Fruit fly (Drosophila melanogaster) whole organism, embryonic: ENCODE results near the gene CG2889.

Experiments used
- B-H1 ChIP-seq: fragments of 200-800 bp; sonication (Bioruptor generic); IDR thresholded peaks from 3 replicates; pipeline ENCODE4 v1.3.6; 2022; ENCODE audit warnings: missing biosample characterization, missing genetic modification characterization
- BEAF-32 ChIP-seq: fragments of 200-800 bp; sonication (Bioruptor generic); optimal IDR thresholded peaks from 3 replicates; lab custom pipeline; 2017; ENCODE audit warnings: missing biosample characterization, missing genetic modification characterization, mild to moderate bottlenecking, moderate library complexity, missing genetic modification reagents
- CG11456 ChIP-seq: fragments of 200-800 bp; sonication (Bioruptor generic); IDR thresholded peaks from 3 replicates; pipeline ENCODE4 v1.3.6; 2022; ENCODE audit warnings: missing biosample characterization, missing genetic modification characterization
- CG11504 ChIP-seq: fragments of 200-800 bp; sonication (Bioruptor generic); optimal IDR thresholded peaks from 3 replicates; lab custom pipeline; 2019; ENCODE audit warnings: missing biosample characterization, mild to moderate bottlenecking, missing genetic modification characterization, moderate library complexity
- CG11723 ChIP-seq: fragments of 200-800 bp; sonication (Bioruptor generic); optimal IDR thresholded peaks from 2 replicates; lab custom pipeline; 2017; ENCODE audit warnings: missing biosample characterization, mild to moderate bottlenecking, missing genetic modification characterization
- CG1233 ChIP-seq: fragments of 200-800 bp; sonication (Bioruptor generic); optimal IDR thresholded peaks from 4 replicates; lab custom pipeline; 2018; ENCODE audit warnings: missing biosample characterization, mild to moderate bottlenecking, missing genetic modification characterization
- CG14050 ChIP-seq: fragments of 200-800 bp; sonication (Bioruptor generic); IDR thresholded peaks from 3 replicates; pipeline ENCODE4 v1.3.6; 2022; ENCODE audit warnings: missing biosample characterization, missing genetic modification characterization
- CG1529 ChIP-seq: fragments of 200-800 bp; sonication (Bioruptor generic); optimal IDR thresholded peaks from 3 replicates; lab custom pipeline; 2018; ENCODE audit warnings: missing biosample characterization, missing genetic modification characterization
- CG15479 ChIP-seq: fragments of 200-800 bp; sonication (Bioruptor generic); optimal IDR thresholded peaks from 3 replicates; lab custom pipeline; 2019; ENCODE audit warnings: missing biosample characterization, mild to moderate bottlenecking, missing genetic modification characterization, moderate library complexity
- CG15696 ChIP-seq: fragments of 200-800 bp; sonication (Bioruptor generic); optimal IDR thresholded peaks from 2 replicates; lab custom pipeline; 2019; ENCODE audit warnings: missing biosample characterization, mild to moderate bottlenecking, missing genetic modification characterization, moderate library complexity
- CG16863 ChIP-seq: fragments of 200-800 bp; sonication (Bioruptor generic); optimal IDR thresholded peaks from 3 replicates; lab custom pipeline; 2016; ENCODE audit warnings: missing biosample characterization, missing genetic modification characterization
- CG17361 ChIP-seq: fragments of 200-800 bp; sonication (Bioruptor generic); IDR thresholded peaks from 3 replicates; pipeline ENCODE4 v1.3.6; 2022; ENCODE audit warnings: missing biosample characterization, missing genetic modification characterization
- CG2875 ChIP-seq: fragments of 200-800 bp; sonication (Bioruptor generic); optimal IDR thresholded peaks from 2 replicates; lab custom pipeline; 2017; ENCODE audit warnings: missing biosample characterization, mild to moderate bottlenecking, missing genetic modification characterization, missing genetic modification reagents
- CG30403 ChIP-seq: fragments of 200-800 bp; sonication (Bioruptor generic); optimal IDR thresholded peaks from 3 replicates; lab custom pipeline; 2016; ENCODE audit warnings: missing biosample characterization, missing genetic modification characterization
- CG31224 ChIP-seq: fragments of 200-800 bp; sonication (Bioruptor generic); IDR thresholded peaks from 2 replicates; pipeline ENCODE4 v1.3.6; 2022; ENCODE audit warnings: missing biosample characterization, missing genetic modification characterization
- CG31365 ChIP-seq: fragments of 200-800 bp; sonication (Bioruptor generic); optimal IDR thresholded peaks from 2 replicates; lab custom pipeline; 2018; ENCODE audit warnings: missing biosample characterization, mild to moderate bottlenecking, missing genetic modification characterization
- CG4282 ChIP-seq: fragments of 200-800 bp; sonication (Bioruptor generic); optimal IDR thresholded peaks from 2 replicates; lab custom pipeline; 2016; ENCODE audit warnings: missing biosample characterization, missing genetic modification characterization
- CG4730 ChIP-seq: fragments of 200-800 bp; sonication (Bioruptor generic); IDR thresholded peaks from 2 replicates; pipeline ENCODE4 v1.3.6; 2022; ENCODE audit warnings: missing biosample characterization, missing genetic modification characterization
- CG6813 ChIP-seq: fragments of 200-800 bp; sonication (Bioruptor generic); optimal IDR thresholded peaks from 2 replicates; lab custom pipeline; 2017; ENCODE audit warnings: missing biosample characterization, missing genetic modification characterization, mild to moderate bottlenecking, moderate library complexity, missing genetic modification reagents
- CG7372 ChIP-seq: fragments of 200-800 bp; sonication (Bioruptor generic); IDR thresholded peaks from 2 replicates; pipeline ENCODE4 v1.3.6; 2022; ENCODE audit warnings: missing biosample characterization, missing genetic modification characterization
- Deaf1 ChIP-seq: fragments of 200-800 bp; optimal IDR thresholded peaks from 3 replicates; lab custom pipeline; 2019; ENCODE audit warnings: missing biosample characterization, mild to moderate bottlenecking, missing genetic modification characterization, moderate library complexity
- Fer2 ChIP-seq: fragments of 200-800 bp; sonication (Bioruptor generic); optimal IDR thresholded peaks from 2 replicates; lab custom pipeline; 2018; ENCODE audit warnings: missing biosample characterization, mild to moderate bottlenecking, missing genetic modification characterization, moderate library complexity
- Fer3 ChIP-seq: fragments of 200-800 bp; sonication (Bioruptor generic); optimal IDR thresholded peaks from 2 replicates; lab custom pipeline; 2018; ENCODE audit warnings: missing biosample characterization, mild to moderate bottlenecking, missing genetic modification characterization, moderate library complexity
- HLH54F ChIP-seq: fragments of 200-800 bp; sonication (Bioruptor generic); optimal IDR thresholded peaks from 3 replicates; lab custom pipeline; 2016; ENCODE audit warnings: missing biosample characterization, missing genetic modification characterization
- Hr3 ChIP-seq: fragments of 200-800 bp; sonication (Bioruptor generic); optimal IDR thresholded peaks from 3 replicates; lab custom pipeline; 2016; ENCODE audit warnings: missing biosample characterization, missing genetic modification characterization
- Max ChIP-seq: fragments of 200-800 bp; sonication (Bioruptor generic); optimal IDR thresholded peaks from 2 replicates; lab custom pipeline; 2016; ENCODE audit warnings: missing biosample characterization, mild to moderate bottlenecking, missing genetic modification characterization
- Opbp ChIP-seq: fragments of 200-800 bp; sonication (Bioruptor generic); IDR thresholded peaks from 3 replicates; pipeline ENCODE4 v1.3.6; 2022; ENCODE audit warnings: missing biosample characterization, missing genetic modification characterization; ENCODE audit not compliant: partially characterized antibody
- Rx ChIP-seq: fragments of 200-800 bp; sonication (Bioruptor generic); IDR thresholded peaks from 2 replicates; pipeline ENCODE4 v1.3.6; 2022; ENCODE audit warnings: missing biosample characterization, missing genetic modification characterization
- Side ChIP-seq: fragments of 200-800 bp; sonication (Bioruptor generic); optimal IDR thresholded peaks from 2 replicates; lab custom pipeline; 2016; ENCODE audit warnings: missing biosample characterization, missing genetic modification characterization
- Sry-β ChIP-seq: fragments of 200-800 bp; sonication (Bioruptor generic); optimal IDR thresholded peaks from 2 replicates; lab custom pipeline; 2018; ENCODE audit warnings: missing biosample characterization, mild to moderate bottlenecking, missing genetic modification characterization, moderate library complexity
- Trl ChIP-seq, 3 experiments: fragments of >200 bp in 2 of 3; fragments of 200-800 bp in 1 of 3; sonication (Bioruptor generic) in 1 of 3; optimal IDR thresholded peaks; 2 replicates in 1 of 3; 3 replicates in 2 of 3; lab custom pipeline; 2016 to 2017; ENCODE audit warnings: missing biosample characterization in 1 of 3, missing genetic modification characterization in 1 of 3
- Usf ChIP-seq: fragments of 200-800 bp; sonication (Bioruptor generic); optimal IDR thresholded peaks from 2 replicates; lab custom pipeline; 2017; ENCODE audit warnings: missing genotype, missing biosample characterization, missing genetic modification characterization
- ac ChIP-seq: fragments of 200-800 bp; sonication (Bioruptor generic); optimal IDR thresholded peaks from 3 replicates; lab custom pipeline; 2017; ENCODE audit warnings: missing biosample characterization, mild to moderate bottlenecking, missing genetic modification characterization
- br ChIP-seq: fragments of >200 bp; optimal IDR thresholded peaks from 2 replicates; lab custom pipeline; 2017
- crp ChIP-seq, 2 experiments: fragments of 200-800 bp; sonication (Bioruptor generic); optimal IDR thresholded peaks; 2 replicates in 1 of 2; 3 replicates in 1 of 2; lab custom pipeline; 2017; ENCODE audit warnings: missing biosample characterization in 2 of 2, missing genetic modification characterization in 2 of 2, mild to moderate bottlenecking in 1 of 2, moderate library complexity in 1 of 2
- dimm ChIP-seq: fragments of 200-800 bp; sonication (Bioruptor generic); IDR thresholded peaks from 2 replicates; pipeline ENCODE4 v1.3.6; 2022; ENCODE audit warnings: missing biosample characterization, missing genetic modification characterization
- fu2 ChIP-seq: fragments of 200-800 bp; sonication (Bioruptor generic); optimal IDR thresholded peaks from 2 replicates; lab custom pipeline; 2016; ENCODE audit warnings: missing biosample characterization, missing genetic modification characterization
- gcm ChIP-seq: fragments of 200-800 bp; sonication (Bioruptor generic); optimal IDR thresholded peaks from 2 replicates; lab custom pipeline; 2019; ENCODE audit warnings: missing biosample characterization, mild to moderate bottlenecking, missing genetic modification characterization, moderate library complexity
- jumu ChIP-seq: fragments of 200-800 bp; sonication (Bioruptor generic); optimal IDR thresholded peaks from 3 replicates; lab custom pipeline; 2016; ENCODE audit warnings: missing biosample characterization, missing genetic modification characterization
- maf-S ChIP-seq: fragments of 200-800 bp; sonication (Bioruptor generic); optimal IDR thresholded peaks from 2 replicates; lab custom pipeline; 2016; ENCODE audit warnings: missing biosample characterization, missing genetic modification characterization
- nerfin-2 ChIP-seq: fragments of 200-800 bp; sonication (Bioruptor generic); IDR thresholded peaks from 2 replicates; pipeline ENCODE4 v1.3.6; 2022; ENCODE audit warnings: missing biosample characterization, missing genetic modification characterization; ENCODE audit not compliant: partially characterized antibody
- pan ChIP-seq, 4 experiments: fragments of >200 bp in 3 of 4; fragments of 200-800 bp in 1 of 4; sonication (Bioruptor generic) in 1 of 4; optimal IDR thresholded peaks in 3 of 4; IDR thresholded peaks in 1 of 4; 2 replicates each; pipeline versions ENCODE4 v1.3.6 to Lab custom; 2017 to 2022; ENCODE audit warnings: missing biosample characterization in 2 of 4, missing genetic modification characterization in 2 of 4, mixed read lengths in 1 of 4
- psq ChIP-seq: fragments of 200-800 bp; sonication (Bioruptor generic); optimal IDR thresholded peaks from 2 replicates; lab custom pipeline; 2017; ENCODE audit warnings: missing biosample characterization, missing genetic modification characterization
- schlank ChIP-seq: fragments of 200-800 bp; sonication (Bioruptor generic); optimal IDR thresholded peaks from 2 replicates; lab custom pipeline; 2018; ENCODE audit warnings: missing biosample characterization, mild to moderate bottlenecking, missing genetic modification characterization
- so ChIP-seq: fragments of 200-800 bp; sonication (Bioruptor generic); IDR thresholded peaks from 3 replicates; pipeline ENCODE4 v1.3.6; 2022; ENCODE audit warnings: missing biosample characterization, missing genetic modification characterization
- trem ChIP-seq: fragments of 200-800 bp; optimal IDR thresholded peaks from 3 replicates; lab custom pipeline; 2019; ENCODE audit warnings: missing biosample characterization, mild to moderate bottlenecking, missing genetic modification characterization, moderate library complexity
- tx ChIP-seq: fragments of 200-800 bp; sonication (Bioruptor generic); optimal IDR thresholded peaks from 2 replicates; lab custom pipeline; 2016; ENCODE audit warnings: missing biosample characterization, missing genetic modification characterization
- usp ChIP-seq: fragments of >200 bp; optimal IDR thresholded peaks from 2 replicates; lab custom pipeline; 2017; ENCODE audit warnings: missing biosample characterization, missing genetic modification characterization
- zen2 ChIP-seq: fragments of 200-800 bp; sonication (Bioruptor generic); IDR thresholded peaks from 3 replicates; pipeline ENCODE4 v1.3.6; 2022; ENCODE audit warnings: missing biosample characterization, missing genetic modification characterization; ENCODE audit not compliant: partially characterized antibody
- zfh1 ChIP-seq: fragments of 200-800 bp; sonication (Bioruptor generic); IDR thresholded peaks from 3 replicates; pipeline ENCODE4 v1.3.6; 2022; ENCODE audit warnings: missing biosample characterization, missing genetic modification characterization

The CG2889 gene

dm6 chrX:10515323-10515853 lies 41.6 kb downstream of the CG2889 start (continued):
- TF ChIP-seq usp (GFP tag; lab: Kevin White, UChicago) = no peak
- TF ChIP-seq CG1529 = peak; percentile 4
- peak; percentile 24 for TF ChIP-seq CG30403
- peak; percentile 63 for TF ChIP-seq Side (GFP tag; lab: Kevin White, UChicago)
- peak; percentile 71 for TF ChIP-seq CG17361
- no peak for TF ChIP-seq Fer3 (tag; lab: Kevin White, UChicago)
- peak; percentile 18 for TF ChIP-seq CG2875 (GFP tag; lab: Kevin White, UChicago)
- TF ChIP-seq CG4282 (GFP tag; lab: Kevin White, UChicago) = no peak
- peak; percentile 70 for TF ChIP-seq CG11504
- TF ChIP-seq dimm = no peak
- no peak for TF ChIP-seq HLH54F (GFP tag; lab: Kevin White, UChicago)
- TF ChIP-seq CG4730 = 0 out of 2 replicates have a peak, but pooled peaks have one; percentile 35
- peak; percentile 40 for TF ChIP-seq Hr3 (GFP tag; lab: Kevin White, UChicago)
- no peak for TF ChIP-seq BEAF-32
- TF ChIP-seq zfh1 (GFP tag; lab: Robert Waterston, UW) = peak; percentile 89
- TF ChIP-seq CG15479 (GFP tag; lab: Kevin White, UChicago) = peak; percentile 93
- no peak for TF ChIP-seq zen2 (GFP tag; lab: Robert Waterston, UW)
- TF ChIP-seq so = no peak
- no peak for TF ChIP-seq Rx (GFP tag; lab: Robert Waterston, UW)
- TF ChIP-seq maf-S (GFP tag; lab: Kevin White, UChicago) = no peak
- TF ChIP-seq CG31365 = no peak
- TF ChIP-seq jumu (GFP tag; lab: Kevin White, UChicago) = peak; percentile 81
- TF ChIP-seq gcm (GFP tag; lab: Kevin White, UChicago) = peak; percentile 5
- TF ChIP-seq pan (optimal IDR thresholded peaks at IDR 0.05; lab: Kevin White, UChicago) = no peak
- TF ChIP-seq pan (GFP tag; optimal IDR thresholded peaks at IDR 0.05 in 1 of 2, IDR thresholded peaks at IDR 0.05 in 1 of 2) = peak in 1 of 2 experiments; percentile 66
- TF ChIP-seq CG7372 (GFP tag; lab: Robert Waterston, UW) = no peak
- peak; percentile 69 for TF ChIP-seq ac (GFP tag; lab: Kevin White, UChicago)
- TF ChIP-seq B-H1 = peak; percentile 35; the same call in 1 of the 3 replicates
- no peak for TF ChIP-seq crp (GFP tag; optimal IDR thresholded peaks at IDR 0.05; lab: Kevin White, UChicago)
- TF ChIP-seq trem (tag; lab: Kevin White, UChicago) = peak; percentile 61
- peak; percentile 5 for TF ChIP-seq Max (GFP tag; lab: Kevin White, UChicago)
- no peak for TF ChIP-seq fu2 (GFP tag; lab: Kevin White, UChicago)
- peak; percentile 14 for TF ChIP-seq CG16863 (GFP tag; lab: Kevin White, UChicago)
- TF ChIP-seq CG11723 (GFP tag; lab: Kevin White, UChicago) = no peak
- TF ChIP-seq psq (GFP tag; lab: Kevin White, UChicago) = no peak
- peak; percentile 88 for TF ChIP-seq CG15696 (tag; lab: Kevin White, UChicago)
- TF ChIP-seq br = no peak
- TF ChIP-seq CG6813 = peak; percentile 36
- TF ChIP-seq Trl (optimal IDR thresholded peaks at IDR 0.05; lab: Kevin White, UChicago) = no peak
- peak; percentile 58 for TF ChIP-seq Trl (GFP tag; optimal IDR thresholded peaks at IDR 0.05; lab: Kevin White, UChicago)
- no peak for TF ChIP-seq nerfin-2 (GFP tag; lab: Robert Waterston, UW)
- no peak for TF ChIP-seq tx (GFP tag; lab: Kevin White, UChicago)
- peak; percentile 68 for TF ChIP-seq CG1233 (GFP tag; lab: Kevin White, UChicago)
- no peak for TF ChIP-seq schlank (tag; lab: Kevin White, UChicago)
- TF ChIP-seq Fer2 (tag; lab: Kevin White, UChicago) = no peak
- TF ChIP-seq Usf = peak; percentile 21
- peak; percentile 23; the same call in 1 of the 2 replicates for TF ChIP-seq CG31224
- no peak for TF ChIP-seq CG14050 (GFP tag; lab: Robert Waterston, UW)
- TF ChIP-seq Opbp (GFP tag; lab: Robert Waterston, UW) = no peak
- TF ChIP-seq CG11456 (GFP tag; lab: Robert Waterston, UW) = no peak
- TF ChIP-seq Sry-β = no peak
- TF ChIP-seq Deaf1 (tag; lab: Kevin White, UChicago) = no peak
